Fruit fly (Drosophila melanogaster) S2 (cell line): Measurements from ENCODE around the gene Nelf-E.

Experiments
- CG8478 ChIP-seq: fragments of >200 bp; optimal IDR thresholded peaks from 2 replicates; lab custom pipeline; 2018
- CTCF ChIP-seq, 2 experiments: fragments of >200 bp; optimal IDR thresholded peaks; 2 replicates each; lab custom pipeline; 2018

- TF ChIP-seq CTCF (optimal IDR thresholded peaks at IDR 0.05; lab: Kevin White, UChicago) (no peak), CG8478 (lab: Kevin White, UChicago) (no peak)
Observed at dm6 chr3L:8646821-8647220, 46.1 kb upstream of the Nelf-E start, which contains the start of the genes CG13305 and Pex7.
